Fruit fly (Drosophila melanogaster): ENCODE data around the gene CG9727.
A peak's percentile ranks its signal among the peaks of the same experiment; 100 is the strongest.

Gene CG9727

dm6 chr3R:6423984-6424602 lies 32.4 kb downstream of the CG9727 start (continued):
- peak; percentile 90 for TF ChIP-seq Awh (GFP tag; IDR thresholded peaks at IDR 0.05)
- TF ChIP-seq gcm2 (GFP tag; optimal IDR thresholded peaks at IDR 0.05), result peak; percentile 85
- peak; percentile 95 for TF ChIP-seq CG7786 (GFP tag; optimal IDR thresholded peaks at IDR 0.05)
- TF ChIP-seq tgo (GFP tag; IDR thresholded peaks at IDR 0.05), result peak; percentile 89
- peak; percentile 82 for TF ChIP-seq CG11093 (GFP tag; IDR thresholded peaks at IDR 0.05)
- TF ChIP-seq hkb (optimal IDR thresholded peaks at IDR 0.05), result no peak
- peak; percentile 94 for TF ChIP-seq hkb (GFP tag; IDR thresholded peaks at IDR 0.05)
- TF ChIP-seq B-H2 (GFP tag; optimal IDR thresholded peaks at IDR 0.05), result peak; percentile 88
- 0 out of 2 replicates have a peak, but pooled peaks have one; percentile 34 for TF ChIP-seq CkIIα-i1 (GFP tag; IDR thresholded peaks at IDR 0.05)
- no peak for TF ChIP-seq lov (optimal IDR thresholded peaks at IDR 0.05)
- TF ChIP-seq lov (GFP tag; IDR thresholded peaks at IDR 0.05), result peak; percentile 86
- TF ChIP-seq emc (GFP tag; optimal IDR thresholded peaks at IDR 0.05), result peak; percentile 59
- peak; percentile 86 for TF ChIP-seq disco-r (GFP tag; optimal IDR thresholded peaks at IDR 0.05)
- peak; percentile 97 for TF ChIP-seq lbe (GFP tag; optimal IDR thresholded peaks at IDR 0.05)
- TF ChIP-seq cwo (GFP tag; optimal IDR thresholded peaks at IDR 0.05), result peak; percentile 88
- TF ChIP-seq Neu2 (GFP tag; optimal IDR thresholded peaks at IDR 0.05; ENCODE audit: borderline replicate concordance), result peak; percentile 80
- no peak for TF ChIP-seq sna (GFP tag; IDR thresholded peaks at IDR 0.05; ENCODE audit: partially characterized antibody)
- TF ChIP-seq exex (tag; optimal IDR thresholded peaks at IDR 0.05), result peak; percentile 54
- TF ChIP-seq CG8765 (GFP tag; IDR thresholded peaks at IDR 0.05), result peak; percentile 84
- TF ChIP-seq sisA (GFP tag; IDR thresholded peaks at IDR 0.05), result peak; percentile 89
- TF ChIP-seq chif (GFP tag; optimal IDR thresholded peaks at IDR 0.05), result peak; percentile 89 to 93
- peak; percentile 88 for TF ChIP-seq ttk (GFP tag; IDR thresholded peaks at IDR 0.05)
- TF ChIP-seq luna (GFP tag; optimal IDR thresholded peaks at IDR 0.05), result peak; percentile 83
- TF ChIP-seq sr (GFP tag; IDR thresholded peaks at IDR 0.05), result peak; percentile 64; the same call in 2 of the 3 replicates
- TF ChIP-seq gcm (GFP tag; optimal IDR thresholded peaks at IDR 0.05), result peak; percentile 90
- peak; percentile 82 for TF ChIP-seq Myb (GFP tag; optimal IDR thresholded peaks at IDR 0.05)
- peak; percentile 82 for TF ChIP-seq CG33557 (GFP tag; optimal IDR thresholded peaks at IDR 0.05)
- TF ChIP-seq Ets65A (GFP tag), result peak; percentile 98
- TF ChIP-seq fu2 (GFP tag; optimal IDR thresholded peaks at IDR 0.05), result peak; percentile 90
- peak; percentile 81 for TF ChIP-seq CG15696 (tag; optimal IDR thresholded peaks at IDR 0.05)
- peak; percentile 89 for TF ChIP-seq repo (GFP tag; optimal IDR thresholded peaks at IDR 0.05)
- peak; percentile 99 for TF ChIP-seq sens (GFP tag)
- peak; percentile 73 for TF ChIP-seq gsb (GFP tag; IDR thresholded peaks at IDR 0.05)
- peak; percentile 83 for TF ChIP-seq trem (tag; optimal IDR thresholded peaks at IDR 0.05)
- peak; percentile 92 for TF ChIP-seq H2.0 (GFP tag; IDR thresholded peaks at IDR 0.05)
- peak; percentile 52 for TF ChIP-seq CG15073 (GFP tag; optimal IDR thresholded peaks at IDR 0.05)
- peak; percentile 62 for TF ChIP-seq CG2116 (GFP tag; optimal IDR thresholded peaks at IDR 0.05)
- TF ChIP-seq CG17802 (tag; optimal IDR thresholded peaks at IDR 0.05), result peak; percentile 79
- peak; percentile 90 for TF ChIP-seq crc (GFP tag; optimal IDR thresholded peaks at IDR 0.05)
- TF ChIP-seq zf30C (GFP tag; optimal IDR thresholded peaks at IDR 0.05), result no peak
- TF ChIP-seq CG9609 (GFP tag; optimal IDR thresholded peaks at IDR 0.05), result peak; percentile 93
- peak; percentile 80 for TF ChIP-seq danr (GFP tag; IDR thresholded peaks at IDR 0.05)
- no peak; the same call in 1 of the 2 replicates for TF ChIP-seq bowl (GFP tag; IDR thresholded peaks at IDR 0.05)
- TF ChIP-seq CG3995 (GFP tag; optimal IDR thresholded peaks at IDR 0.05), result peak; percentile 76
- peak; percentile 94 for TF ChIP-seq unpg (GFP tag; optimal IDR thresholded peaks at IDR 0.05)
- peak; percentile 73 for TF ChIP-seq CG18476 (GFP tag; optimal IDR thresholded peaks at IDR 0.05)
- peak; percentile 81 for TF ChIP-seq kni (GFP tag; optimal IDR thresholded peaks at IDR 0.05)
- peak; percentile 91 for TF ChIP-seq bcd (GFP tag; optimal IDR thresholded peaks at IDR 0.05)
- peak; percentile 85 for TF ChIP-seq CG14710 (tag; optimal IDR thresholded peaks at IDR 0.05)
- TF ChIP-seq CG10959 (GFP tag; IDR thresholded peaks at IDR 0.05), result peak; percentile 88
- peak; percentile 89 for TF ChIP-seq CG12942 (GFP tag; optimal IDR thresholded peaks at IDR 0.05)

Measured in whole organism, embryonic.